Worm (Caenorhabditis elegans) whole organism, young adult: ENCODE measurements around the gene F29C12.6.

Source experiments
- C06A6.2 ChIP-seq: fragments of 200-800 bp; sonication (Bioruptor generic); conservative IDR thresholded peaks from 2 replicates; pipeline ENCODE4 v1.3.6; 2022; ENCODE audit warnings: missing genetic modification characterization, missing compliant biosample characterization
- F10E7.11 ChIP-seq: sonication (generic microtip); optimal IDR thresholded peaks from 2 replicates; lab custom pipeline; 2017; ENCODE audit warnings: mild to moderate bottlenecking, missing genetic modification characterization, moderate library complexity, missing compliant biosample characterization
- F37B4.10 ChIP-seq: fragments of 200-800 bp; sonication (Bioruptor generic); IDR thresholded peaks from 2 replicates; pipeline ENCODE4 v1.3.6; 2022; ENCODE audit warnings: missing genetic modification characterization, missing compliant biosample characterization
- F55B11.4 ChIP-seq: sonication (generic microtip); optimal IDR thresholded peaks from 2 replicates; lab custom pipeline; 2016; ENCODE audit warnings: missing compliant biosample characterization, missing genetic modification characterization, borderline replicate concordance; ENCODE audit not compliant: insufficient read depth
- K12H6.12 ChIP-seq: fragments of 200-800 bp; sonication (Bioruptor generic); optimal IDR thresholded peaks from 2 replicates; lab custom pipeline; 2018; ENCODE audit warnings: mild to moderate bottlenecking, missing genetic modification characterization, missing compliant biosample characterization
- T26A5.8 ChIP-seq: sonication (generic microtip); optimal IDR thresholded peaks from 2 replicates; lab custom pipeline; 2016; ENCODE audit warnings: missing genetic modification characterization, missing compliant biosample characterization
- Y53F4B.3 ChIP-seq: fragments of 200-800 bp; sonication (Bioruptor generic); IDR thresholded peaks from 2 replicates; pipeline ENCODE4 v1.3.6; 2022; ENCODE audit warnings: missing genetic modification reagents, missing genetic modification characterization, missing compliant biosample characterization
- Y53G8AR.9 ChIP-seq: fragments of 200-800 bp; sonication (Bioruptor generic); conservative IDR thresholded peaks from 2 replicates; pipeline ENCODE4 v1.3.6; 2022; ENCODE audit warnings: missing genetic modification reagents, missing genetic modification characterization, missing compliant biosample characterization
- Y67H2A.10 ChIP-seq: fragments of 200-800 bp; sonication (Bioruptor generic); conservative IDR thresholded peaks from 2 replicates; pipeline ENCODE4 v1.3.6; 2022; ENCODE audit warnings: missing genetic modification reagents, missing genetic modification characterization, missing compliant biosample characterization
- Y79H2A.3 ChIP-seq: fragments of 200-800 bp; sonication (Bioruptor generic); conservative IDR thresholded peaks from 2 replicates; pipeline ENCODE4 v1.3.6; 2022; ENCODE audit warnings: missing genetic modification reagents, missing genetic modification characterization, missing compliant biosample characterization
- Y95B8A.8 ChIP-seq: fragments of 200-800 bp; sonication (Bioruptor generic); IDR thresholded peaks from 2 replicates; pipeline ENCODE4 v1.3.6; 2022; ENCODE audit warnings: missing genetic modification reagents, missing genetic modification characterization, missing compliant biosample characterization
- ZK185.1 ChIP-seq: sonication (generic microtip); optimal IDR thresholded peaks from 2 replicates; lab custom pipeline; 2016; ENCODE audit warnings: mild to moderate bottlenecking, missing genetic modification characterization, missing compliant biosample characterization; ENCODE audit not compliant: poor library complexity, severe bottlenecking
- akir-1 ChIP-seq: fragments of 200-800 bp; sonication (Bioruptor generic); optimal IDR thresholded peaks from 2 replicates; lab custom pipeline; 2018; ENCODE audit warnings: mild to moderate bottlenecking, missing genetic modification characterization, moderate library complexity, missing compliant biosample characterization
- ama-1 ChIP-seq, 3 experiments: fragments of 150-350 bp in 1 of 3; sonication (generic microtip) in 2 of 3; optimal IDR thresholded peaks; 2 replicates each; lab custom pipeline; 2014 to 2018; ENCODE audit warnings: missing biosample characterization in 2 of 3, missing genetic modification characterization in 2 of 3, missing genetic modification reagents in 2 of 3
- aptf-2 ChIP-seq: fragments of 200-800 bp; sonication (Bioruptor generic); conservative IDR thresholded peaks from 2 replicates; pipeline ENCODE4 v1.3.6; 2022; ENCODE audit warnings: missing genetic modification reagents, missing genetic modification characterization, missing compliant biosample characterization
- atf-7 ChIP-seq: sonication (generic microtip); optimal IDR thresholded peaks from 2 replicates; lab custom pipeline; 2017; ENCODE audit warnings: mild to moderate bottlenecking, missing genetic modification characterization, missing compliant biosample characterization
- athp-1 ChIP-seq: sonication (generic microtip); optimal IDR thresholded peaks from 2 replicates; lab custom pipeline; 2017; ENCODE audit warnings: mild to moderate bottlenecking, missing genetic modification characterization, missing compliant biosample characterization
- attf-3 ChIP-seq: fragments of 200-800 bp; sonication (Bioruptor generic); conservative IDR thresholded peaks from 2 replicates; pipeline ENCODE4 v1.3.6; 2022; ENCODE audit warnings: missing genetic modification reagents, missing genetic modification characterization, missing compliant biosample characterization
- attf-6 ChIP-seq: fragments of 200-800 bp; sonication (Bioruptor generic); IDR thresholded peaks from 2 replicates; pipeline ENCODE4 v1.3.6; 2022; ENCODE audit warnings: missing genetic modification reagents, missing genetic modification characterization, missing compliant biosample characterization
- bed-1 ChIP-seq: fragments of 200-800 bp; sonication (Bioruptor generic); IDR thresholded peaks from 2 replicates; pipeline ENCODE4 v1.3.6; 2022; ENCODE audit warnings: missing genetic modification reagents, missing genetic modification characterization, missing compliant biosample characterization
- ccch-3 ChIP-seq: fragments of 200-800 bp; sonication (Bioruptor generic); optimal IDR thresholded peaks from 2 replicates; lab custom pipeline; 2018; ENCODE audit warnings: mild to moderate bottlenecking, missing genetic modification characterization, missing compliant biosample characterization
- ceh-27 ChIP-seq: fragments of 200-800 bp; sonication (Bioruptor generic); optimal IDR thresholded peaks from 2 replicates; lab custom pipeline; 2018; ENCODE audit warnings: mild to moderate bottlenecking, missing genetic modification characterization, moderate library complexity, missing compliant biosample characterization
- ceh-40 ChIP-seq: fragments of 200-800 bp; sonication (Bioruptor generic); IDR thresholded peaks from 2 replicates; pipeline ENCODE4 v1.3.6; 2022; ENCODE audit warnings: missing genetic modification characterization, missing compliant biosample characterization
- ceh-58 ChIP-seq: fragments of 200-800 bp; sonication (Bioruptor generic); IDR thresholded peaks from 2 replicates; pipeline ENCODE4 v1.3.6; 2022; ENCODE audit warnings: missing genetic modification characterization, missing compliant biosample characterization
- dpl-1 ChIP-seq: fragments of 150-350 bp; optimal IDR thresholded peaks from 2 replicates; lab custom pipeline; 2014; ENCODE audit warnings: missing biosample characterization, missing genetic modification reagents, missing genetic modification characterization
- egl-18 ChIP-seq: fragments of 200-800 bp; sonication (Bioruptor generic); IDR thresholded peaks from 2 replicates; pipeline ENCODE4 v1.3.6; 2022; ENCODE audit warnings: missing genetic modification reagents, missing genetic modification characterization, missing compliant biosample characterization
- ekl-4 ChIP-seq: fragments of 200-800 bp; sonication (Bioruptor generic); IDR thresholded peaks from 2 replicates; pipeline ENCODE4 v1.3.6; 2022; ENCODE audit warnings: missing genetic modification reagents, missing genetic modification characterization, missing compliant biosample characterization
- hmg-1.2 ChIP-seq: fragments of 200-800 bp; sonication (Bioruptor generic); IDR thresholded peaks from 2 replicates; pipeline ENCODE4 v1.3.6; 2022; ENCODE audit warnings: missing genetic modification reagents, missing genetic modification characterization, missing compliant biosample characterization
- hrde-1 ChIP-seq: sonication (generic microtip); optimal IDR thresholded peaks from 2 replicates; lab custom pipeline; 2016; ENCODE audit warnings: missing genetic modification characterization, mild to moderate bottlenecking, missing compliant biosample characterization, moderate library complexity, missing genotype, missing genetic modification reagents, borderline replicate concordance
- lin-40 ChIP-seq: sonication (generic microtip); optimal IDR thresholded peaks from 2 replicates; lab custom pipeline; 2016; ENCODE audit warnings: missing genetic modification characterization, mild to moderate bottlenecking, missing compliant biosample characterization, missing genotype, missing genetic modification reagents
- lin-54 ChIP-seq: fragments of 200-800 bp; sonication (Bioruptor generic); optimal IDR thresholded peaks from 2 replicates; lab custom pipeline; 2018; ENCODE audit warnings: mild to moderate bottlenecking, missing genetic modification characterization, missing compliant biosample characterization
- madf-10 ChIP-seq: sonication (generic microtip); optimal IDR thresholded peaks from 2 replicates; lab custom pipeline; 2016; ENCODE audit warnings: mild to moderate bottlenecking, missing genetic modification characterization, missing compliant biosample characterization
- madf-6 ChIP-seq: fragments of 200-800 bp; sonication (Bioruptor generic); IDR thresholded peaks from 2 replicates; pipeline ENCODE4 v1.3.6; 2022; ENCODE audit warnings: missing genetic modification reagents, missing genetic modification characterization, missing compliant biosample characterization
- madf-8 ChIP-seq: fragments of 200-800 bp; sonication (Bioruptor generic); conservative IDR thresholded peaks from 2 replicates; pipeline ENCODE4 v1.3.6; 2022; ENCODE audit warnings: missing genetic modification reagents, missing genetic modification characterization, missing compliant biosample characterization
- mel-28 ChIP-seq: sonication (generic microtip); optimal IDR thresholded peaks from 2 replicates; lab custom pipeline; 2016; ENCODE audit warnings: borderline replicate concordance, mild to moderate bottlenecking, missing genetic modification characterization, missing compliant biosample characterization
- nhr-179 ChIP-seq: sonication (generic microtip); optimal IDR thresholded peaks from 2 replicates; lab custom pipeline; 2016; ENCODE audit warnings: mild to moderate bottlenecking, missing genetic modification characterization, missing compliant biosample characterization
- nhr-27 ChIP-seq: fragments of 200-800 bp; sonication (Bioruptor generic); optimal IDR thresholded peaks from 2 replicates; lab custom pipeline; 2018; ENCODE audit warnings: mild to moderate bottlenecking, missing genetic modification characterization, moderate library complexity, missing compliant biosample characterization
- nhr-90 ChIP-seq: sonication (generic microtip); optimal IDR thresholded peaks from 2 replicates; lab custom pipeline; 2016; ENCODE audit warnings: missing genotype, mild to moderate bottlenecking, missing genetic modification characterization, missing compliant biosample characterization
- rpc-1 ChIP-seq, 2 experiments: fragments of 150-350 bp in 1 of 2; sonication (generic microtip) in 1 of 2; optimal IDR thresholded peaks; 2 replicates each; lab custom pipeline; 2014 to 2018; ENCODE audit warnings: missing biosample characterization in 1 of 2, missing genetic modification characterization in 1 of 2, missing genetic modification reagents in 1 of 2, missing genotype in 1 of 2
- sdz-38 ChIP-seq: sonication (generic microtip); optimal IDR thresholded peaks from 2 replicates; lab custom pipeline; 2016; ENCODE audit warnings: missing genotype, missing genetic modification characterization, missing compliant biosample characterization
- snpc-3.4 ChIP-seq: sonication (generic microtip); optimal IDR thresholded peaks from 2 replicates; lab custom pipeline; 2017; ENCODE audit warnings: missing genetic modification characterization, mild to moderate bottlenecking, missing compliant biosample characterization, antibody characterized with exemption, moderate library complexity, missing genotype, missing genetic modification reagents
- snpc-4 ChIP-seq, 5 experiments: fragments of 150-350 bp in 1 of 5; sonication (generic microtip) in 4 of 5; optimal IDR thresholded peaks; 2 replicates each; lab custom pipeline; 2014 to 2018; ENCODE audit warnings: missing genetic modification characterization in 5 of 5, missing biosample characterization in 3 of 5, antibody characterized with exemption in 2 of 5, mild to moderate bottlenecking in 2 of 5, missing compliant biosample characterization in 2 of 5, missing genotype in 2 of 5, moderate library complexity in 2 of 5, missing genetic modification reagents in 1 of 5
- tbx-9 ChIP-seq: sonication (generic microtip); optimal IDR thresholded peaks from 2 replicates; lab custom pipeline; 2016; ENCODE audit warnings: borderline replicate concordance, missing genetic modification characterization, inconsistent platforms, missing compliant biosample characterization
- unc-62 ChIP-seq: fragments of 150-350 bp; optimal IDR thresholded peaks from 2 replicates; lab custom pipeline; 2014; ENCODE audit warnings: missing biosample characterization, missing genetic modification reagents, missing genetic modification characterization
- xnd-1 ChIP-seq: sonication (generic microtip); optimal IDR thresholded peaks from 2 replicates; lab custom pipeline; 2016; ENCODE audit warnings: missing genotype, missing genetic modification reagents, missing genetic modification characterization, missing compliant biosample characterization
- zfh-2 ChIP-seq: fragments of 200-800 bp; sonication (Bioruptor generic); conservative IDR thresholded peaks from 2 replicates; pipeline ENCODE4 v1.3.6; 2022; ENCODE audit warnings: missing genetic modification reagents, missing genetic modification characterization, missing compliant biosample characterization
- ztf-25 ChIP-seq: fragments of 200-800 bp; sonication (Bioruptor generic); IDR thresholded peaks from 2 replicates; pipeline ENCODE4 v1.3.6; 2022; ENCODE audit warnings: missing genetic modification reagents, missing genetic modification characterization, missing compliant biosample characterization

The F29C12.6 gene

ce11 chrII:13156971-13157370, 27.3 kb downstream of the F29C12.6 start, which contains the start of the genes hpr-17 and F32A11.1 (continued):
- TF ChIP-seq snpc-3.4 (tag; lab: Kevin White, UChicago) (no peak), madf-8 (GFP tag; lab: Robert Waterston, UW) (peak; percentile 37; the same call in 1 of the 2 replicates), bed-1 (no peak), ceh-58 (GFP tag; lab: Robert Waterston, UW) (no peak), lin-54 (peak; percentile 97), K12H6.12 (tag; lab: Kevin White, UChicago) (peak; percentile 53), snpc-4 (GFP tag; optimal IDR thresholded peaks at IDR 0.05; lab: Kevin White, UChicago) (peak; percentile 40), snpc-4 (tag; optimal IDR thresholded peaks at IDR 0.05; lab: Kevin White, UChicago) (peak; percentile 47 to 78 (median 62)), xnd-1 (tag; lab: Kevin White, UChicago) (peak; percentile 39), mel-28 (no peak), T26A5.8 (no peak), attf-6 (GFP tag; lab: Robert Waterston, UW) (no peak), unc-62 (GFP tag; lab: Kevin White, UChicago) (no peak), ama-1 (optimal IDR thresholded peaks at IDR 0.05; lab: Kevin White, UChicago) (no peak), ama-1 (GFP tag; optimal IDR thresholded peaks at IDR 0.05; lab: Kevin White, UChicago) (no peak), ccch-3 (GFP tag; lab: Kevin White, UChicago) (no peak), Y95B8A.8 (GFP tag; lab: Robert Waterston, UW) (no peak), hrde-1 (tag; lab: Kevin White, UChicago) (no peak), nhr-179 (tag; lab: Kevin White, UChicago) (no peak), aptf-2 (no peak), Y53F4B.3 (no peak), hmg-1.2 (GFP tag; lab: Robert Waterston, UW) (peak; percentile 57), sdz-38 (tag; lab: Kevin White, UChicago) (no peak), ceh-40 (no peak), F55B11.4 (tag; lab: Kevin White, UChicago) (no peak), tbx-9 (tag; lab: Kevin White, UChicago) (no peak), athp-1 (tag; lab: Kevin White, UChicago) (peak; percentile 7), C06A6.2 (peak; percentile 36; the same call in 1 of the 2 replicates), nhr-90 (tag; lab: Kevin White, UChicago) (no peak), attf-3 (GFP tag; lab: Robert Waterston, UW) (peak; percentile 70), Y67H2A.10 (no peak), F37B4.10 (GFP tag; lab: Robert Waterston, UW) (no peak), egl-18 (GFP tag; lab: Robert Waterston, UW) (no peak), madf-6 (peak; percentile 77), dpl-1 (peak; percentile 89), nhr-27 (tag; lab: Kevin White, UChicago) (no peak), ZK185.1 (tag; lab: Kevin White, UChicago) (peak; percentile 81), madf-10 (no peak), ceh-27 (GFP tag; lab: Kevin White, UChicago) (peak; percentile 18), ekl-4 (GFP tag; lab: Robert Waterston, UW) (peak; percentile 64; the same call in 1 of the 2 replicates), atf-7 (tag; lab: Kevin White, UChicago) (peak; percentile 7), akir-1 (GFP tag; lab: Kevin White, UChicago) (no peak), ztf-25 (no peak), zfh-2 (peak; percentile 35; the same call in 1 of the 2 replicates), F10E7.11 (tag; lab: Kevin White, UChicago) (no peak), rpc-1 (optimal IDR thresholded peaks at IDR 0.05; lab: Kevin White, UChicago) (no peak), rpc-1 (tag; optimal IDR thresholded peaks at IDR 0.05; lab: Kevin White, UChicago) (no peak), Y79H2A.3 (no peak), lin-40 (tag; lab: Kevin White, UChicago) (peak; percentile 87), Y53G8AR.9 (peak; percentile 87)
